Worm (Caenorhabditis elegans) whole organism, L1 larva: Measurements from ENCODE around the gene gpc-1.

Experiments
- C16A3.4 ChIP-seq: fragments of 150-350 bp; optimal IDR thresholded peaks from 2 replicates; lab custom pipeline; 2014; ENCODE audit warnings: missing biosample characterization, missing genetic modification characterization
- alr-1 ChIP-seq: fragments of 200-800 bp; sonication (Bioruptor generic); optimal IDR thresholded peaks from 2 replicates; lab custom pipeline; 2018; ENCODE audit warnings: borderline replicate concordance, mild to moderate bottlenecking, missing genetic modification characterization, missing compliant biosample characterization
- mef-2 ChIP-seq: fragments of 150-350 bp; optimal IDR thresholded peaks from 2 replicates; lab custom pipeline; 2014; ENCODE audit warnings: missing biosample characterization, missing genetic modification characterization
- tbx-2 ChIP-seq: sonication (generic microtip); optimal IDR thresholded peaks from 2 replicates; lab custom pipeline; 2016; ENCODE audit warnings: missing genetic modification characterization, missing compliant biosample characterization
- tlp-1 ChIP-seq: fragments of 150-350 bp; optimal IDR thresholded peaks from 2 replicates; lab custom pipeline; 2014; ENCODE audit warnings: missing biosample characterization, missing genetic modification characterization

- TF ChIP-seq alr-1 (tag; lab: Kevin White, UChicago) (no peak), tbx-2 (tag; lab: Kevin White, UChicago) (no peak), tlp-1 (no peak), C16A3.4 (tag; lab: Kevin White, UChicago) (no peak), mef-2 (tag; lab: Kevin White, UChicago) (no peak)
These were observed 26.4 kb upstream of the gpc-1 start for ce11 chrX:12911235-12911634.
